Fruit fly (Drosophila melanogaster): ENCODE measurements around the gene CG3744.

CG3744 gene

DNA sequence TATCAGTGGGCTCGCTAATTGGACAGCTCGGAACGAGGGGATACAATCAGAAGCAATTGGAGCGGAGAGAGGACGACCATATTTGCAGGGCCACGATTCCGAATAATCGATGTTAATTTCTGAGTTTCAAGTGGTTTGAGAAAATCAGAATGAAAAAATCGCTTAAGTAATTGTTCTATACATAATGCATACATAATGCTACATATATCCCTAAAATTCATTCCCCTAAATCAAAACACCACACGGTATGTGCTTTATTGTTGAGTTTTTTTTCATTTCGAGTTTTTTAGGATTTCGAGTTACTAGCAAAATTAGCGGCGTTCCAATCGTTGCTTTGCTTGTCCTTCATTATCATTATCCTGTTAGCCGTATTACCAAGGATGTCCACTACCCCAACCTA is 50.9 kb downstream of the CG3744 start, which contains the start of gene niki:
Gene niki, minus strand, starts transcription at position 101 of the 400 bp plus-strand sequence.
- TF ChIP-seq stwl (tag; optimal IDR thresholded peaks at IDR 0.05) (no peak), CG14050 (GFP tag; IDR thresholded peaks at IDR 0.05) (no peak), usp (GFP tag; optimal IDR thresholded peaks at IDR 0.05) (no peak), esg (GFP tag; conservative IDR thresholded peaks at IDR 0.05) (no peak), az2 (GFP tag; optimal IDR thresholded peaks at IDR 0.05) (no peak), ind (GFP tag; optimal IDR thresholded peaks at IDR 0.05) (no peak), cad (GFP tag; optimal IDR thresholded peaks at IDR 0.05) (no peak), CG13775 (GFP tag; optimal IDR thresholded peaks at IDR 0.05) (no peak), cwo (GFP tag; optimal IDR thresholded peaks at IDR 0.05) (no peak), gfzf (GFP tag; optimal IDR thresholded peaks at IDR 0.05) (no peak), gsb-n (tag; optimal IDR thresholded peaks at IDR 0.05) (no peak), CG8281 (tag; optimal IDR thresholded peaks at IDR 0.05) (no peak), Atf3 (GFP tag; optimal IDR thresholded peaks at IDR 0.05) (no peak), Kr (GFP tag; optimal IDR thresholded peaks at IDR 0.05) (no peak), CG10147 (GFP tag; optimal IDR thresholded peaks at IDR 0.05) (no peak), CG15073 (GFP tag; optimal IDR thresholded peaks at IDR 0.05) (no peak), nau (GFP tag; optimal IDR thresholded peaks at IDR 0.05) (no peak), klu (GFP tag; IDR thresholded peaks at IDR 0.05) (no peak), CG17912 (GFP tag; optimal IDR thresholded peaks at IDR 0.05) (no peak), Dek (tag; optimal IDR thresholded peaks at IDR 0.05) (no peak)

- TF ChIP-seq CG6175 (GFP tag; IDR thresholded peaks at IDR 0.05) (no peak), vnd (GFP tag; IDR thresholded peaks at IDR 0.05; ENCODE audit: partially characterized antibody) (no peak), Bgb (GFP tag; IDR thresholded peaks at IDR 0.05; ENCODE audit: partially characterized antibody) (no peak), salm (tag; optimal IDR thresholded peaks at IDR 0.05) (no peak), h (optimal IDR thresholded peaks at IDR 0.05) (no peak), CG7271 (tag; optimal IDR thresholded peaks at IDR 0.05) (no peak), onecut (GFP tag; IDR thresholded peaks at IDR 0.05) (no peak), sc (optimal IDR thresholded peaks at IDR 0.05) (no peak), sc (GFP tag; optimal IDR thresholded peaks at IDR 0.05) (no peak), CG2116 (GFP tag; optimal IDR thresholded peaks at IDR 0.05) (no peak), luna (GFP tag; optimal IDR thresholded peaks at IDR 0.05) (no peak), CG18599 (GFP tag; optimal IDR thresholded peaks at IDR 0.05) (no peak), Med (GFP tag) (no peak), CG31441 (GFP tag; IDR thresholded peaks at IDR 0.05) (no peak), CG8359 (GFP tag; optimal IDR thresholded peaks at IDR 0.05; ENCODE audit: borderline replicate concordance) (no peak), Poxn (GFP tag; IDR thresholded peaks at IDR 0.05) (no peak)
Observed at dm6 chr3R:24823061-24823460, 53.4 kb downstream of the CG3744 start.

Data from whole organism, embryonic.